Worm (Caenorhabditis elegans) whole organism, L1 larva: ENCODE data around the gene B0361.9.
A peak's percentile ranks its signal among the peaks of the same experiment; 100 is the strongest.

Experiments
- C04F5.9 ChIP-seq: sonication (generic microtip); optimal IDR thresholded peaks from 2 replicates; lab custom pipeline; 2016; ENCODE audit warnings: missing genetic modification characterization, missing compliant biosample characterization
- C16A3.4 ChIP-seq: fragments of 150-350 bp; optimal IDR thresholded peaks from 2 replicates; lab custom pipeline; 2014; ENCODE audit warnings: missing biosample characterization, missing genetic modification characterization
- Y116A8C.19 ChIP-seq: sonication (generic microtip); optimal IDR thresholded peaks from 2 replicates; lab custom pipeline; 2016; ENCODE audit warnings: missing compliant biosample characterization, missing genetic modification characterization, borderline replicate concordance
- aha-1 ChIP-seq: fragments of 150-350 bp; optimal IDR thresholded peaks from 2 replicates; lab custom pipeline; 2014; ENCODE audit warnings: missing biosample characterization, missing genetic modification characterization
- blmp-1 ChIP-seq: fragments of 150-350 bp; optimal IDR thresholded peaks from 2 replicates; lab custom pipeline; 2014; ENCODE audit warnings: missing biosample characterization, missing genetic modification characterization
- ceh-8 ChIP-seq: fragments of 200-800 bp; sonication (Bioruptor generic); optimal IDR thresholded peaks from 2 replicates; lab custom pipeline; 2018; ENCODE audit warnings: mild to moderate bottlenecking, missing genetic modification characterization, moderate library complexity, missing compliant biosample characterization
- ces-1 ChIP-seq: fragments of 150-350 bp; optimal IDR thresholded peaks from 2 replicates; lab custom pipeline; 2014; ENCODE audit warnings: missing biosample characterization, missing genetic modification reagents, missing genetic modification characterization
- dsc-1 ChIP-seq: sonication (generic microtip); optimal IDR thresholded peaks from 2 replicates; lab custom pipeline; 2016; ENCODE audit warnings: mild to moderate bottlenecking, missing genetic modification characterization, missing compliant biosample characterization
- efl-1 ChIP-seq, 4 experiments: fragments of 150-350 bp; optimal IDR thresholded peaks in 3 of 4; peaks in 1 of 4; 1 replicate in 1 of 4; 2 replicates in 3 of 4; lab custom pipeline; 2014; ENCODE audit warnings: missing biosample characterization in 2 of 4, missing genetic modification characterization in 2 of 4, missing genetic modification reagents in 2 of 4
- elt-2 ChIP-seq: sonication (generic microtip); optimal IDR thresholded peaks from 2 replicates; lab custom pipeline; 2016; ENCODE audit warnings: missing genetic modification characterization, mild to moderate bottlenecking, inconsistent platforms, missing compliant biosample characterization, missing genetic modification reagents
- elt-3 ChIP-seq, 6 experiments: fragments of 150-350 bp in 1 of 6; sonication (generic microtip); optimal IDR thresholded peaks; 2 replicates each; lab custom pipeline; 2017 to 2018; ENCODE audit warnings: missing biosample characterization in 6 of 6, missing genetic modification characterization in 6 of 6, inconsistent platforms in 1 of 6
- fkh-10 ChIP-seq: sonication (generic microtip); optimal IDR thresholded peaks from 2 replicates; lab custom pipeline; 2017; ENCODE audit warnings: missing biosample characterization, missing genetic modification reagents, missing genetic modification characterization
- irx-1 ChIP-seq: sonication (generic microtip); optimal IDR thresholded peaks from 2 replicates; lab custom pipeline; 2016; ENCODE audit warnings: missing genetic modification characterization, missing compliant biosample characterization
- isw-1 ChIP-seq: fragments of 200-800 bp; sonication (Bioruptor generic); IDR thresholded peaks from 2 replicates; pipeline ENCODE4 v1.3.6; 2022; ENCODE audit warnings: missing genetic modification characterization, missing compliant biosample characterization
- lin-13 ChIP-seq: fragments of 150-350 bp; optimal IDR thresholded peaks from 2 replicates; lab custom pipeline; 2014; ENCODE audit warnings: missing biosample characterization, missing genetic modification reagents, missing genetic modification characterization
- lin-14 ChIP-seq: fragments of 200-800 bp; sonication (Bioruptor generic); optimal IDR thresholded peaks from 2 replicates; lab custom pipeline; 2018; ENCODE audit warnings: mild to moderate bottlenecking, missing genetic modification characterization, moderate library complexity, missing compliant biosample characterization
- lin-35 ChIP-seq, 2 experiments: fragments of 150-350 bp; optimal IDR thresholded peaks; 2 replicates each; lab custom pipeline; 2014; ENCODE audit warnings: missing biosample characterization in 2 of 2, missing genetic modification characterization in 2 of 2, missing genetic modification reagents in 2 of 2
- lsy-2 ChIP-seq, 2 experiments: fragments of 150-350 bp; optimal IDR thresholded peaks; 2 replicates each; lab custom pipeline; 2014; ENCODE audit warnings: missing biosample characterization in 2 of 2, missing genetic modification characterization in 2 of 2
- mab-9 ChIP-seq: fragments of 200-800 bp; sonication (Bioruptor generic); IDR thresholded peaks from 2 replicates; pipeline ENCODE4 v1.3.6; 2022; ENCODE audit warnings: missing genetic modification reagents, missing genetic modification characterization, missing compliant biosample characterization
- mep-1 ChIP-seq: fragments of 150-350 bp; optimal IDR thresholded peaks from 2 replicates; lab custom pipeline; 2014; ENCODE audit warnings: missing biosample characterization, missing genetic modification characterization
- nhr-11 ChIP-seq: fragments of 150-350 bp; optimal IDR thresholded peaks from 2 replicates; lab custom pipeline; 2014; ENCODE audit warnings: missing biosample characterization, missing genetic modification characterization
- nhr-12 ChIP-seq: sonication (generic microtip); optimal IDR thresholded peaks from 2 replicates; lab custom pipeline; 2017; ENCODE audit warnings: missing biosample characterization, missing genetic modification characterization
- nhr-20 ChIP-seq: sonication (generic microtip); optimal IDR thresholded peaks from 2 replicates; lab custom pipeline; 2016; ENCODE audit warnings: mild to moderate bottlenecking, missing genetic modification characterization, missing compliant biosample characterization
- nhr-237 ChIP-seq: fragments of 150-350 bp; optimal IDR thresholded peaks from 2 replicates; lab custom pipeline; 2014; ENCODE audit warnings: missing biosample characterization, missing genetic modification characterization
- nhr-71 ChIP-seq: sonication (generic microtip); optimal IDR thresholded peaks from 2 replicates; lab custom pipeline; 2016; ENCODE audit warnings: mild to moderate bottlenecking, missing genetic modification characterization, moderate library complexity, missing compliant biosample characterization
- nhr-77 ChIP-seq: fragments of 150-350 bp; optimal IDR thresholded peaks from 2 replicates; lab custom pipeline; 2014; ENCODE audit warnings: missing biosample characterization, missing genetic modification characterization
- nhr-85 ChIP-seq: sonication (generic microtip); peaks from one replicate; lab custom pipeline; 2016; ENCODE audit warnings: missing genetic modification characterization, inconsistent platforms, missing compliant biosample characterization
- nhr-90 ChIP-seq: sonication (generic microtip); optimal IDR thresholded peaks from 2 replicates; lab custom pipeline; 2016; ENCODE audit warnings: mild to moderate bottlenecking, missing genetic modification characterization, missing compliant biosample characterization; ENCODE audit not compliant: poor library complexity
- pag-3 ChIP-seq: sonication (generic microtip); optimal IDR thresholded peaks from 2 replicates; lab custom pipeline; 2017; ENCODE audit warnings: missing genetic modification characterization, mild to moderate bottlenecking, missing compliant biosample characterization, antibody characterized with exemption, borderline replicate concordance; ENCODE audit not compliant: insufficient read depth
- pax-3 ChIP-seq: fragments of 200-800 bp; sonication (Bioruptor generic); optimal IDR thresholded peaks from 2 replicates; lab custom pipeline; 2018; ENCODE audit warnings: mild to moderate bottlenecking, missing genetic modification characterization, moderate library complexity, missing compliant biosample characterization
- rnt-1 ChIP-seq: sonication (generic microtip); optimal IDR thresholded peaks from 2 replicates; lab custom pipeline; 2016; ENCODE audit warnings: mild to moderate bottlenecking, missing genetic modification characterization, moderate library complexity, missing compliant biosample characterization
- snu-23 ChIP-seq: sonication (generic microtip); optimal IDR thresholded peaks from 2 replicates; lab custom pipeline; 2016; ENCODE audit warnings: missing genetic modification characterization, missing compliant biosample characterization
- sox-4 ChIP-seq: sonication (generic microtip); optimal IDR thresholded peaks from 2 replicates; lab custom pipeline; 2016; ENCODE audit warnings: missing genetic modification characterization, missing compliant biosample characterization
- sptf-1 ChIP-seq: fragments of 150-350 bp; optimal IDR thresholded peaks from 2 replicates; lab custom pipeline; 2014; ENCODE audit warnings: missing biosample characterization, missing genetic modification characterization
- unc-86 ChIP-seq: sonication (generic microtip); optimal IDR thresholded peaks from 2 replicates; lab custom pipeline; 2016; ENCODE audit warnings: missing genetic modification characterization, missing compliant biosample characterization
- xbp-1 ChIP-seq: sonication (generic microtip); optimal IDR thresholded peaks from 2 replicates; lab custom pipeline; 2016; ENCODE audit warnings: missing genetic modification characterization, missing compliant biosample characterization
- zag-1 ChIP-seq: fragments of 150-350 bp; optimal IDR thresholded peaks from 2 replicates; lab custom pipeline; 2014; ENCODE audit warnings: missing biosample characterization, missing genetic modification characterization
- zip-4 ChIP-seq: fragments of 200-800 bp; sonication (Bioruptor generic); optimal IDR thresholded peaks from 2 replicates; lab custom pipeline; 2018; ENCODE audit warnings: mild to moderate bottlenecking, missing genetic modification characterization, moderate library complexity, missing compliant biosample characterization
- ztf-4 ChIP-seq: fragments of 150-350 bp; optimal IDR thresholded peaks from 2 replicates; lab custom pipeline; 2014; ENCODE audit warnings: missing biosample characterization, missing genetic modification characterization

The B0361.9 gene

DNA sequence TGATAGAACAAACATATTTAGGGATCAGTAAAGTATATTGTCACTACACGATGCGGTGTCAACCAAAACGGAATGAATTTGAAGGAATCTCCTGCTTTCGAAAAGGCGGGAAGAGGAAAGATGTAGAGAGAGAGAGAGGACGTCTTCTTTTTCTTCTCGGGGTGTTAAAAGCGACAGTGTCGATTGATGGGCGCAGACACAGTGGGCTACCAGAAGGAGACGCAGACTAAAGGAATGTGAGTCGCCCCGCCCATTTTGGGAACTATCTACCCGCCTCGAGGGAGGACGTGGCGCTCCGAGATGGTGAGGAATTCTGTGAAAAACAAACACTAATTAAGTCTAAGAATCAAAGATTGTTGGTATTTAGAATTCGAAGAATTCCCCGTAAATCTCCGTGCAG, at the start of gene B0361.9, which contains the start of gene B0361.14:
Gene B0361.9 (minus strand): TSS at position 166 of the 400 bp plus-strand sequence.
Gene B0361.14 (minus strand): TSS at position 66 of the 400 bp plus-strand sequence.
- no peak for TF ChIP-seq sptf-1 (tag; lab: Kevin White, UChicago)
- no peak for TF ChIP-seq efl-1 (optimal IDR thresholded peaks at IDR 0.05; lab: Kevin White, UChicago)
- peak in 1 of 2 experiments; percentile 84 for TF ChIP-seq efl-1 (GFP tag; optimal IDR thresholded peaks at IDR 0.05 in 1 of 2; lab: Kevin White, UChicago)
- TF ChIP-seq nhr-85 (tag; lab: Kevin White, UChicago): peak; percentile 67
- TF ChIP-seq nhr-90: no peak
- TF ChIP-seq pax-3 (tag; lab: Kevin White, UChicago): no peak
- no peak for TF ChIP-seq ztf-4 (tag; lab: Kevin White, UChicago)
- TF ChIP-seq lin-35 (GFP tag; optimal IDR thresholded peaks at IDR 0.05; lab: Kevin White, UChicago): peak in 1 of 2 experiments; percentile 20
- TF ChIP-seq nhr-77: no peak
- peak; percentile 94 for TF ChIP-seq blmp-1 (tag; lab: Kevin White, UChicago)
- peak; percentile 33 for TF ChIP-seq snu-23 (GFP tag; lab: Kevin White, UChicago)
- peak; percentile 1 for TF ChIP-seq mep-1 (tag; lab: Kevin White, UChicago)
- TF ChIP-seq mab-9 (GFP tag; lab: Robert Waterston, UW): no peak
- peak; percentile 47 for TF ChIP-seq nhr-20 (tag; lab: Kevin White, UChicago)
- TF ChIP-seq lsy-2 (tag; optimal IDR thresholded peaks at IDR 0.05; lab: Kevin White, UChicago): peak in 1 of 2 experiments; percentile 28
- TF ChIP-seq C16A3.4 (tag; lab: Kevin White, UChicago): no peak
- TF ChIP-seq rnt-1 (tag; lab: Kevin White, UChicago): peak; percentile 0
- TF ChIP-seq nhr-71 (tag; lab: Kevin White, UChicago): peak; percentile 25
- TF ChIP-seq Y116A8C.19 (tag; lab: Kevin White, UChicago): no peak
- no peak for TF ChIP-seq dsc-1 (tag; lab: Kevin White, UChicago)
- peak in 2 of 6 experiments; percentile 13 to 26 for TF ChIP-seq elt-3 (tag; optimal IDR thresholded peaks at IDR 0.05; lab: Kevin White, UChicago)
- TF ChIP-seq lin-14: peak; percentile 41
- TF ChIP-seq, all 84 proteins: peak for 12

DNA sequence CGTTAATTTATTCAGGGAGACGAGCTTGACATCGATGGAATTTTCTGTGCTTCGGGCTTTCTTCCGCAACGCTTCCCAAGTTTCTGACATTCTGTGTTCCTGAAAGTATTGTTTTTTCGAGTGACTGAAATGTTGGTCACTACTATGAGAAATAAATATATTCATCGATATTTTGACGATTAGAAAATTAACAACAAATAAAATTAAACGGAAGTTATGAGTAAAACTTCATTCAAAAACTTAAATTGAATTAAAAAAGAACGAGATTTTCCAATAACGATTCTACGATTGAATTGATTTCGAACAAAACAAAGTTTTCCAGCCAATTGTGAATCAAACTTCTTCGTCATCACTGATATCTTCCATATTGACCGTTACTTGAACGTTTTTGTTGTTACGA, 49.6 kb upstream of the B0361.9 start, which contains the start of gene gos-28:
Gene gos-28 (minus strand): TSS at position 101 of the 400 bp plus-strand sequence.
- TF ChIP-seq C04F5.9 (tag; lab: Kevin White, UChicago): no peak
- no peak for TF ChIP-seq zag-1
- no peak for TF ChIP-seq irx-1 (tag; lab: Kevin White, UChicago)
- no peak for TF ChIP-seq elt-2
- no peak for TF ChIP-seq xbp-1 (tag; lab: Kevin White, UChicago)
- no peak for TF ChIP-seq ceh-8 (GFP tag; lab: Kevin White, UChicago)
- TF ChIP-seq lin-13: no peak
- no peak for TF ChIP-seq pag-3 (tag; lab: Kevin White, UChicago)
- no peak for TF ChIP-seq fkh-10 (GFP tag; lab: Kevin White, UChicago)
- no peak for TF ChIP-seq isw-1 (GFP tag; lab: Robert Waterston, UW)
- TF ChIP-seq unc-86: no peak
- TF ChIP-seq efl-1 (optimal IDR thresholded peaks at IDR 0.05; lab: Kevin White, UChicago): no peak
- no peak for TF ChIP-seq efl-1 (GFP tag; optimal IDR thresholded peaks at IDR 0.05 in 1 of 2; lab: Kevin White, UChicago)
- TF ChIP-seq nhr-77: no peak

DNA sequence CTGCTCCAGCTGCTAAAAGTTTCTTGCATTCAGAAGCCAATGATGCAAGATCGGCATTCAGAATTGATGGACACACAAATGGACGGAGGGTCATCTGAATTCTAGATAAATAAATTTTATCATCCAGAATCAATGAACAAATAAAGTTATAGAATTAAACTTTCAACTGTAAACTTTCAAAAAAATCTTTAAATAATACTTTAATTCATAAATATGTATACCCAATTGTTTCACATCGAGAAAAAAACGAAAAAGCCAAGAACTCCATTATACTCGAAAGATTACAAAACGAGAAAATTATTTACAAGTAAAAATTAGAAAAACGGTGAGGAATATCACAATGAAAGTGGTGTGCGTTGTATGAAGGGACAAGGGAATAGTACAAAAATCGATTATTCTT, 47.6 kb upstream of the B0361.9 start, which contains the start of gene F08F8.7:
Gene F08F8.7 (minus strand): TSS at position 101 of the 400 bp plus-strand sequence.
- TF ChIP-seq ztf-4 (tag; lab: Kevin White, UChicago) (no peak), lsy-2 (tag; optimal IDR thresholded peaks at IDR 0.05; lab: Kevin White, UChicago) (no peak), zip-4 (GFP tag; lab: Kevin White, UChicago) (no peak), nhr-20 (tag; lab: Kevin White, UChicago) (no peak), unc-86 (no peak), nhr-11 (no peak), mep-1 (tag; lab: Kevin White, UChicago) (no peak), nhr-12 (tag; lab: Kevin White, UChicago) (no peak), sox-4 (tag; lab: Kevin White, UChicago) (no peak), ces-1 (GFP tag; lab: Kevin White, UChicago) (no peak), nhr-237 (tag; lab: Kevin White, UChicago) (no peak), aha-1 (tag; lab: Kevin White, UChicago) (no peak), nhr-85 (tag; lab: Kevin White, UChicago) (no peak)
